Worm (Caenorhabditis elegans): Measurements from ENCODE around the gene ZK1320.13.
"Not testable (repeated sequence)": the region's sequence is repeated elsewhere in the genome, so short reads cannot be mapped to it uniquely, and the experiment has no call there.

The ZK1320.13 gene

DNA sequence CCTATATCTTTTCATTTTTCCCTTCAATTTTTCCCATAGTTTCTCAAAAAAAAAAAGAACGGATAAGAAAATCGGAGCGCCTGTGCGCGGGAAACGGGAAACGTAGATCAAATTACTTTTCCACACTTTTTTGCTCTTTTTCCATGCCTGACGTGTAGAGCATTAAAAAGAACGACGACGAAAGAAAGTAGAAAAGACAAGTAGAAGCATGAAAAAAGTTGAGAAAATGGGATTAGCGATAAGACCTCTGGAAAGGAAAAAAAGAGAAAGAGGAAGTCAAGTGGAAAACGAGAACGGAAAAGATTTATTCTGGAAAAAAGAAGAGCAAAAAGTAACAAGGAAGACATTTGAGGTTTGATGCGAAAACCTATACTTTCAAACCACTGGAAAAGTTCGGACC lies 47.9 kb downstream of the ZK1320.13 start:
- TF ChIP-seq mes-2 (tag; optimal IDR thresholded peaks at IDR 0.05; ENCODE audit: poor library complexity, severe bottlenecking) (no peak), ctbp-1 (GFP tag; IDR thresholded peaks at IDR 0.05) (0 out of 2 replicates have a peak, but pooled peaks have one; percentile 20), daf-8 (GFP tag; IDR thresholded peaks at IDR 0.05) (no peak), fkh-10 (GFP tag; optimal IDR thresholded peaks at IDR 0.05) (peak; percentile 83), lin-39 (tag; optimal IDR thresholded peaks at IDR 0.05) (no peak), rbr-2 (tag; optimal IDR thresholded peaks at IDR 0.05) (no peak), lin-15B (tag; optimal IDR thresholded peaks at IDR 0.05) (no peak), tra-1 (GFP tag; IDR thresholded peaks at IDR 0.05) (no peak), pha-4 (GFP tag; IDR thresholded peaks at IDR 0.05) (no peak), pha-4 (tag; optimal IDR thresholded peaks at IDR 0.05) (no peak), ZK337.2 (GFP tag; IDR thresholded peaks at IDR 0.05) (no peak), saeg-2 (GFP tag; IDR thresholded peaks at IDR 0.05) (no peak), madf-5 (GFP tag; IDR thresholded peaks at IDR 0.05) (no peak), lsy-2 (tag; optimal IDR thresholded peaks at IDR 0.05) (peak in 1 of 2 experiments; percentile 1), Y48G9A.11 (GFP tag; IDR thresholded peaks at IDR 0.05) (no peak), tag-97 (GFP tag; IDR thresholded peaks at IDR 0.05) (no peak), vab-7 (GFP tag; IDR thresholded peaks at IDR 0.05) (no peak), F10B5.3 (tag; optimal IDR thresholded peaks at IDR 0.05) (no peak), ces-1 (GFP tag; optimal IDR thresholded peaks at IDR 0.05) (peak; percentile 64), egl-27 (tag; optimal IDR thresholded peaks at IDR 0.05) (no peak)

DNA sequence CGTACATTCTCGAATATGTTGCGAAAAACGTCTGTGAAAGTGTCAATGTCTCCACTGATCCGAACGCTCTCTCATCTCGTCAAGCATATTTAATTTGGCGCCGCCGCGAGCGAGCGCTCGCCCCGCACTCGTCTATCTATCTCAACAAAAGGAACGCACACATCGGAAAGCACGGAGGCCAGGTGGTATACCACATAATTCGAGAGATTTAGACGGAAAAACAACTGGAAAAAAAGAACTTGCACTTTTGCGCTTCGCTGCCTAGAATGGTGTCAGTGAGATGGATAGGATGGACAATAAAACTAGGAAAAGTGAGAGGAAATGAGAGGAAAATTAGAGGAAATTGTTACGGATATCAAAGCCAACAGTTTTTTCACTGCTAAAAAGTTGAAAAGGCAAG lies 48.6 kb downstream of the ZK1320.13 start:
- TF ChIP-seq dve-1 (tag; optimal IDR thresholded peaks at IDR 0.05; ENCODE audit: insufficient read depth) (no peak), ces-1 (GFP tag; optimal IDR thresholded peaks at IDR 0.05) (no peak), php-3 (GFP tag; IDR thresholded peaks at IDR 0.05) (no peak), set-16 (GFP tag; IDR thresholded peaks at IDR 0.05) (no peak), mdl-1 (tag; optimal IDR thresholded peaks at IDR 0.05) (peak in 1 of 2 experiments; percentile 45), mdt-29 (GFP tag; IDR thresholded peaks at IDR 0.05) (no peak), ceh-82 (tag; optimal IDR thresholded peaks at IDR 0.05) (no peak), mxl-3 (GFP tag; optimal IDR thresholded peaks at IDR 0.05) (peak; percentile 55), nhr-6 (tag; optimal IDR thresholded peaks at IDR 0.05) (no peak), aha-1 (tag) (peak; percentile 49), lir-3 (tag; optimal IDR thresholded peaks at IDR 0.05) (no peak), tra-1 (GFP tag; IDR thresholded peaks at IDR 0.05) (0 out of 2 replicates have a peak, but pooled peaks have one; percentile 65), nhr-28 (tag; optimal IDR thresholded peaks at IDR 0.05) (peak; percentile 24), cey-2 (tag; optimal IDR thresholded peaks at IDR 0.05; ENCODE audit: borderline replicate concordance, insufficient read depth) (no peak), hlh-11 (tag; optimal IDR thresholded peaks at IDR 0.05) (peak; percentile 12)

DNA sequence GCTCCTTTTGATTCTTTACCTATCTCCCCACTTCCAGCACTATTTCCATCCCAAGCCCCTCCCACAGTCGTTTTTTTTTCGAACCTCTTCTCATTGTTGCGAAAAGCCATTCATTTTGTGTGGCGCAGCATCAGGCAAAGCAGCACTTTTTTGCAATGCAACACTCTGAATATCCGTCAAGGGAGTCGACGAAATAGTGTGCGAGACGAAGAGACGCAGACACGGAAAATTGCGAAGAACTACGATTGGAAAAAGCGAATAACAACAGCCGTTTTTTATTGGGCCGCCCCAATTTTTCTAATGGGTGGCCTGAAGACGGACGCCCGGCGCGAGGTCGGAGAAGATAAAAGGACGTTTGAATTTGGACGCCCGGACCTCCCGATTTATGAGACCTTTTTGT lies 49.3 kb downstream of the ZK1320.13 start:
- TF ChIP-seq hmg-1.1 (GFP tag; IDR thresholded peaks at IDR 0.05), result peak; percentile 27; the same call in 1 of the 2 replicates
- TF ChIP-seq rbr-2 (tag; optimal IDR thresholded peaks at IDR 0.05), result peak; percentile 28
- TF ChIP-seq dve-1 (tag; optimal IDR thresholded peaks at IDR 0.05; ENCODE audit: insufficient read depth), result no peak
- peak in 1 of 2 experiments; percentile 19 for TF ChIP-seq unc-62 (GFP tag; optimal IDR thresholded peaks at IDR 0.05 in 1 of 2)
- TF ChIP-seq unc-62 (tag; optimal IDR thresholded peaks at IDR 0.05), result no peak
- TF ChIP-seq hlh-11 (tag; optimal IDR thresholded peaks at IDR 0.05), result peak; percentile 3

DNA sequence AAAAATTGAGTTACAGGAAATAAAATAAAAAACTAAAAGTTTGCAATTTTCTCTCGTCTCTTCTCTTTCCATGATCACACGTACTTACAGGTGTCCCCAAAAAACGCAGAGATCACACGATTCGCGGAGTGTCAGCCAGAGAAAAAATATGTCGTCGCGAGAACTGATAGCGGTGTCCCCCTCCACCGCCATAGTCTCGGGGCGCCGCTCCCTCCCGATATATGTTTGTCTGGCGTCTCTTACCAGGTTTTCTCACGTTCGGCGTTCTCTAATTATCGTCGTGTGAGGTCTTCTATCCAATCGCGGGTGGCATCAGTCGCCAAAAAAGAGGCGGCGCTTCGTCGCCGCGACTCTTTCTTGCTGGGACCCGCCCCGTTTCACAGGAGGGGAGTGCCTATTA lies 51.2 kb downstream of the ZK1320.13 start, which contains the start of gene mab-3:
mab-3 (plus strand) TSS at position 328 of the 400 bp plus-strand sequence.
- peak; percentile 98 for TF ChIP-seq tra-1 (GFP tag; IDR thresholded peaks at IDR 0.05)
- peak; percentile 67 for TF ChIP-seq set-16 (GFP tag; IDR thresholded peaks at IDR 0.05)
- peak; percentile 59 for TF ChIP-seq dmd-6 (GFP tag; IDR thresholded peaks at IDR 0.05)
- 0 out of 2 replicates have a peak, but pooled peaks have one; percentile 46 for TF ChIP-seq lin-1 (GFP tag; IDR thresholded peaks at IDR 0.05)
- 0 out of 2 replicates have a peak, but pooled peaks have one; percentile 41 for TF ChIP-seq hmg-1.1 (GFP tag; IDR thresholded peaks at IDR 0.05)
- TF ChIP-seq hlh-11 (tag; optimal IDR thresholded peaks at IDR 0.05), result peak; percentile 51
- 0 out of 2 replicates have a peak, but pooled peaks have one; percentile 15 for TF ChIP-seq egl-43 (GFP tag; IDR thresholded peaks at IDR 0.05)
- peak; percentile 70 for TF ChIP-seq php-3 (GFP tag; IDR thresholded peaks at IDR 0.05)
- TF ChIP-seq arid-1 (GFP tag; conservative IDR thresholded peaks at IDR 0.05), result 0 out of 2 replicates have a peak, but pooled peaks have one; percentile 18
- TF ChIP-seq pha-4 (GFP tag; IDR thresholded peaks at IDR 0.05), result peak; percentile 17; the same call in 1 of the 2 replicates
- TF ChIP-seq pha-4 (tag; optimal IDR thresholded peaks at IDR 0.05), result not testable (repeated sequence)
- 0 out of 2 replicates have a peak, but pooled peaks have one; percentile 13 for TF ChIP-seq ceh-20 (GFP tag; IDR thresholded peaks at IDR 0.05)
